Worm (Caenorhabditis elegans) whole organism, L4/young adult: ENCODE results near the gene srt-48.

Experiments used
- dao-5 ChIP-seq: sonication (generic microtip); optimal IDR thresholded peaks from 2 replicates; lab custom pipeline; 2016; ENCODE audit warnings: missing genotype, missing genetic modification characterization, moderate library complexity, missing compliant biosample characterization
- him-1 ChIP-seq: sonication (generic microtip); optimal IDR thresholded peaks from 2 replicates; lab custom pipeline; 2016; ENCODE audit warnings: missing genotype, missing genetic modification reagents, missing genetic modification characterization, missing compliant biosample characterization

DNA sequence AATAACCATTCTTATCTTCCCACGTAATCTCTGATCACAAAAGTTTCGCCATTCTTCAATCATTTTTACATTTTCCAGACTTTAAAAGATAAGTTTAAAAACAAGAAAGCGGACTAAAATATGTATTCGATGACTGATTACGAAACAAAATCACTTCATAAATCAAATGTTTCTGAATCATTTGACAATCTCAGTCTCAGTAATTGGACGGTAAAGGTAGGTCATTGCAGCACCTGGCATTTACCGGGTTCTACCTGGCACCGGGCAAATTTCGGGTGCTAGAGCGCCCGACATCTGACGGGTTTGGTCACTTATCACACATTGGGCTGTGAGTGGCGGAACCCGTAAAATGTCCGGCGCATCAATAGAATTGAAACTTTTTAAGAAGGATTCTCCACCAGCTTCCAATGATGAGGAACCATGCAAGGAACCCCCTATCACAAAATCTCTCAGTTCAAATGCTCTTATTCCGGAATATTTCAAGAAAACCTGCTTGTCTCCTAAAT lies 12.6 kb downstream of the srt-48 start, which contains the start of gene Y41E3.19:
- TF ChIP-seq him-1 (tag; lab: Kevin White, UChicago) (no peak), dao-5 (tag; lab: Kevin White, UChicago) (no peak)
